Worm (Caenorhabditis elegans): ENCODE results near the gene F38B6.7.

DNA sequence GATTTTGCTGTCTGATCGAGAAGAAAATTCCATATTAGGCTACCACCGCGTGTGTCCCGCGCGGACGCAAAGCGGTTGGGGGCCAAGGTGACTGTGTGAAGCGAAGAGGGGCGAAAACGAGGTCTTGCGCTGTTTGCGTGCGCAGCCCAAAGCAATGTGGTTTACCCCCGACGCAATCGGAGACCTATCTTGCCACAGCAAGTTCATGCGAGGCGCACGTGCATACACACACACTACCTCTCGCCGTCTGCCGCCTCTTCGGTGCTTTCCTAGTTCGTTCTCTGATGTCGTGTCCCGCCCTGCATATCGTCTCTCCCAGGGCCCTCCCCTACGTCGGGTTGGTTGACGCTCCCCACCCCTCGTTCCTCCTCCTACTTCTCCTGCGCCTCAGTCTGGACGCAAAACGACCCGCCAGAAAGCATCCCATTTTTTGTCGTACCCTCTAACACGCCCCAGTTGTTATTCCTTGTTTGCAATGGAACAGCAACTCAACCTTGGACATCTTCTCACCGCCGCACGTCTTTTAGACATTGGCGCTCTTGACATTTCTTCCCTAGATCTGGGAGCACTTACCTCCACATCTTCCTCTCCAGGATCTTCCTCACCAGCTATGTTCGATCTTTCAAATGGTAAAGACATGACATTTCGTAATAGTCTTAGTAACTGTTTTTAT lies 44.0 kb upstream of the F38B6.7 start, which contains the start of gene mdl-1:
- TF ChIP-seq unc-62 (GFP tag; optimal IDR thresholded peaks at IDR 0.05) (no peak), nhr-20 (tag; optimal IDR thresholded peaks at IDR 0.05) (peak; percentile 89), ces-1 (GFP tag; optimal IDR thresholded peaks at IDR 0.05) (no peak), fkh-8 (tag; optimal IDR thresholded peaks at IDR 0.05) (peak; percentile 89), nhr-11 (tag; optimal IDR thresholded peaks at IDR 0.05) (peak; percentile 58)
